Worm (Caenorhabditis elegans) whole organism, L3 larva: ENCODE measurements around the gene calu-1.

ENCODE experiments used
- R02D3.7 ChIP-seq: fragments of 150-350 bp; optimal IDR thresholded peaks from 2 replicates; lab custom pipeline; 2014; ENCODE audit warnings: missing biosample characterization, missing genetic modification characterization
- ZK546.5 ChIP-seq: sonication (generic microtip); optimal IDR thresholded peaks from 2 replicates; lab custom pipeline; 2017; ENCODE audit warnings: missing biosample characterization, missing genetic modification characterization
- aly-2 ChIP-seq: fragments of 150-350 bp; optimal IDR thresholded peaks from 2 replicates; lab custom pipeline; 2014; ENCODE audit warnings: missing biosample characterization, missing genetic modification characterization
- ama-1 ChIP-seq: fragments of 150-350 bp; optimal IDR thresholded peaks from 2 replicates; lab custom pipeline; 2018
- ceh-28 ChIP-seq: fragments of 150-350 bp; optimal IDR thresholded peaks from 2 replicates; lab custom pipeline; 2014; ENCODE audit warnings: missing biosample characterization, missing genetic modification reagents, missing genetic modification characterization
- ceh-82 ChIP-seq: fragments of 150-350 bp; optimal IDR thresholded peaks from 2 replicates; lab custom pipeline; 2014; ENCODE audit warnings: missing biosample characterization, missing genetic modification characterization
- ceh-9 ChIP-seq: sonication (generic microtip); optimal IDR thresholded peaks from 2 replicates; lab custom pipeline; 2018; ENCODE audit warnings: missing biosample characterization, missing genetic modification characterization
- daf-12 ChIP-seq: fragments of 150-350 bp; optimal IDR thresholded peaks from 2 replicates; lab custom pipeline; 2014; ENCODE audit warnings: missing biosample characterization, missing genetic modification reagents, missing genetic modification characterization
- egl-27 ChIP-seq: sonication (generic microtip); optimal IDR thresholded peaks from 4 replicates; lab custom pipeline; 2017; ENCODE audit warnings: missing biosample characterization, missing genetic modification reagents, missing genetic modification characterization
- egl-5 ChIP-seq: fragments of 150-350 bp; optimal IDR thresholded peaks from 2 replicates; lab custom pipeline; 2017; ENCODE audit warnings: missing biosample characterization, missing genetic modification reagents, missing genetic modification characterization, inconsistent platforms
- elt-1 ChIP-seq: fragments of 150-350 bp; optimal IDR thresholded peaks from 2 replicates; lab custom pipeline; 2014; ENCODE audit warnings: missing biosample characterization, missing genetic modification characterization
- elt-2 ChIP-seq: sonication (generic microtip); optimal IDR thresholded peaks from 2 replicates; lab custom pipeline; 2016; ENCODE audit warnings: missing genetic modification reagents, mild to moderate bottlenecking, missing genetic modification characterization, missing compliant biosample characterization
- elt-3 ChIP-seq, 3 experiments: fragments of 150-350 bp in 1 of 3; sonication (generic microtip) in 2 of 3; optimal IDR thresholded peaks; 2 replicates in 2 of 3; 4 replicates in 1 of 3; lab custom pipeline; 2014 to 2017; ENCODE audit warnings: missing biosample characterization in 3 of 3, missing genetic modification characterization in 3 of 3
- eor-1 ChIP-seq, 2 experiments: fragments of 150-350 bp; optimal IDR thresholded peaks; 2 replicates each; lab custom pipeline; 2014 to 2018; ENCODE audit warnings: missing biosample characterization in 2 of 2, missing genetic modification characterization in 2 of 2
- fkh-10 ChIP-seq: sonication (generic microtip); optimal IDR thresholded peaks from 2 replicates; lab custom pipeline; 2017; ENCODE audit warnings: missing biosample characterization, missing genetic modification reagents, missing genetic modification characterization
- hmg-11 ChIP-seq: sonication (generic microtip); optimal IDR thresholded peaks from 2 replicates; lab custom pipeline; 2016; ENCODE audit warnings: missing genetic modification characterization, missing compliant biosample characterization
- jun-1 ChIP-seq: fragments of 150-350 bp; optimal IDR thresholded peaks from 2 replicates; lab custom pipeline; 2014; ENCODE audit warnings: missing biosample characterization, missing genetic modification reagents, missing genetic modification characterization
- lin-15B ChIP-seq: fragments of 150-350 bp; optimal IDR thresholded peaks from 2 replicates; lab custom pipeline; 2014; ENCODE audit warnings: missing biosample characterization, missing genetic modification characterization
- lin-39 ChIP-seq: fragments of 150-350 bp; optimal IDR thresholded peaks from 2 replicates; lab custom pipeline; 2018; ENCODE audit warnings: missing biosample characterization, missing genetic modification reagents, missing genetic modification characterization
- lsy-12 ChIP-seq: sonication (generic microtip); optimal IDR thresholded peaks from 2 replicates; lab custom pipeline; 2016; ENCODE audit warnings: mild to moderate bottlenecking, missing genetic modification characterization, missing compliant biosample characterization
- mdl-1 ChIP-seq: fragments of 150-350 bp; optimal IDR thresholded peaks from 2 replicates; lab custom pipeline; 2014; ENCODE audit warnings: missing biosample characterization, missing genetic modification characterization
- mml-1 ChIP-seq: fragments of 150-350 bp; sonication (generic microtip); optimal IDR thresholded peaks from 3 replicates; lab custom pipeline; 2014; ENCODE audit warnings: missing biosample characterization, missing genetic modification characterization
- nfya-1 ChIP-seq: sonication (generic microtip); optimal IDR thresholded peaks from 2 replicates; lab custom pipeline; 2017; ENCODE audit warnings: missing genetic modification characterization, mild to moderate bottlenecking, missing compliant biosample characterization, antibody characterized with exemption, moderate library complexity; ENCODE audit not compliant: insufficient read depth
- nhr-11 ChIP-seq: fragments of 150-350 bp; optimal IDR thresholded peaks from 2 replicates; lab custom pipeline; 2014; ENCODE audit warnings: missing biosample characterization, missing genetic modification characterization
- nhr-12 ChIP-seq: fragments of 150-350 bp; optimal IDR thresholded peaks from 2 replicates; lab custom pipeline; 2014; ENCODE audit warnings: missing biosample characterization, missing genetic modification characterization
- nhr-23 ChIP-seq: fragments of 150-350 bp; optimal IDR thresholded peaks from 2 replicates; lab custom pipeline; 2014; ENCODE audit warnings: missing biosample characterization, missing genetic modification reagents, missing genetic modification characterization
- nhr-25 ChIP-seq: sonication (generic microtip); optimal IDR thresholded peaks from 2 replicates; lab custom pipeline; 2017; ENCODE audit warnings: missing biosample characterization, missing genetic modification characterization
- nhr-28 ChIP-seq: fragments of 150-350 bp; optimal IDR thresholded peaks from 2 replicates; lab custom pipeline; 2014; ENCODE audit warnings: missing biosample characterization, missing genetic modification characterization
- nhr-43 ChIP-seq: sonication (generic microtip); optimal IDR thresholded peaks from 2 replicates; lab custom pipeline; 2016; ENCODE audit warnings: mild to moderate bottlenecking, missing genetic modification characterization, missing compliant biosample characterization; ENCODE audit not compliant: poor library complexity, severe bottlenecking
- nhr-67 ChIP-seq: fragments of 150-350 bp; optimal IDR thresholded peaks from 2 replicates; lab custom pipeline; 2014; ENCODE audit warnings: missing biosample characterization, missing genetic modification characterization
- nhr-76 ChIP-seq: fragments of 150-350 bp; sonication (generic microtip); optimal IDR thresholded peaks from 5 replicates; lab custom pipeline; 2014; ENCODE audit warnings: missing biosample characterization, missing genetic modification characterization
- pha-4 ChIP-seq: fragments of 150-350 bp; optimal IDR thresholded peaks from 2 replicates; lab custom pipeline; 2014; ENCODE audit warnings: missing biosample characterization, missing genetic modification reagents, missing genetic modification characterization
- pqm-1 ChIP-seq: fragments of 150-350 bp; optimal IDR thresholded peaks from 2 replicates; lab custom pipeline; 2017; ENCODE audit warnings: missing biosample characterization, missing genetic modification characterization, inconsistent platforms
- sea-2 ChIP-seq: fragments of 150-350 bp; sonication (generic microtip); optimal IDR thresholded peaks from 4 replicates; lab custom pipeline; 2014; ENCODE audit warnings: missing biosample characterization, missing genetic modification reagents, missing genetic modification characterization
- skn-1 ChIP-seq: fragments of 150-350 bp; optimal IDR thresholded peaks from 2 replicates; lab custom pipeline; 2014; ENCODE audit warnings: missing biosample characterization, missing genetic modification characterization
- snpc-4 ChIP-seq: fragments of 150-350 bp; optimal IDR thresholded peaks from 2 replicates; lab custom pipeline; 2014; ENCODE audit warnings: missing biosample characterization, missing genetic modification characterization
- tbx-2 ChIP-seq: sonication (generic microtip); optimal IDR thresholded peaks from 2 replicates; lab custom pipeline; 2016; ENCODE audit warnings: mild to moderate bottlenecking, missing genetic modification characterization, missing compliant biosample characterization
- unc-39 ChIP-seq: sonication (generic microtip); optimal IDR thresholded peaks from 4 replicates; lab custom pipeline; 2017; ENCODE audit warnings: missing biosample characterization, missing genetic modification characterization
- unc-62 ChIP-seq: fragments of 150-350 bp; sonication (generic microtip); optimal IDR thresholded peaks from 4 replicates; lab custom pipeline; 2014; ENCODE audit warnings: missing biosample characterization, missing genetic modification reagents, missing genetic modification characterization
- zag-1 ChIP-seq: fragments of 150-350 bp; optimal IDR thresholded peaks from 2 replicates; lab custom pipeline; 2014; ENCODE audit warnings: missing biosample characterization, missing genetic modification characterization
- ztf-11 ChIP-seq: fragments of 150-350 bp; optimal IDR thresholded peaks from 2 replicates; lab custom pipeline; 2014; ENCODE audit warnings: missing biosample characterization, missing genetic modification characterization
- ztf-4 ChIP-seq: fragments of 150-350 bp; optimal IDR thresholded peaks from 2 replicates; lab custom pipeline; 2014; ENCODE audit warnings: missing biosample characterization, missing genetic modification characterization

Gene calu-1

DNA sequence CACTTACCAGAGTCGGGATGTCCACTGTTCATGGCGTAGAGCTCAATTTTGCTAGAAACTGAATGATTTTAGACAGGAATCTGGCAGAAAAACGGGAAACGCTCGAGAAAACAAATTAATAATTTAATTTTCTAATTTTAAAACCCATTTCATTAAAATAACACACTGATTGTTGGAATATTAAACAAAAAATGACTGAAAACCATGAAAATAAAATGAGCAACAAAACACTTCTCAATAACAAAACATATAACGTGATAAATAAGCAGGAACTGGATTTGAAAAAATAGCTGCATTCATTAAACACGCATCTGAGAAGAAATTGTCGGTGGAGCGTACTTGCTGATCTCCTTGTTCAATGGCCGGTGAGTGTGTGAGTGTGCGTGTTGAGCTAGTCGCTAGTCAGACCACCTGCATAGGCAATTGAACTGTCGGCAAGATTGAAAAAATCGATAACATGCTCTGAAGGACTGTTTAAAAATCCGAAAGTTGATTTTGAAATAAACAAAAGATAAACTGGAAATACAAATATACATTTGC, 26.9 kb upstream of the calu-1 start, which contains the start of gene ZC8.6:
Gene ZC8.6, minus strand, starts transcription at position 51 of the 540 bp plus-strand sequence.
- TF ChIP-seq lsy-12 (tag; lab: Kevin White, UChicago) (no peak), sea-2 (no peak), skn-1 (peak; percentile 7), nhr-67 (tag; lab: Kevin White, UChicago) (no peak), ceh-28 (tag; lab: Kevin White, UChicago) (peak; percentile 13), unc-39 (tag; lab: Kevin White, UChicago) (no peak), pqm-1 (peak; percentile 70), elt-1 (tag; lab: Kevin White, UChicago) (no peak), nhr-28 (tag; lab: Kevin White, UChicago) (no peak), snpc-4 (tag; lab: Kevin White, UChicago) (peak; percentile 8), jun-1 (tag; lab: Kevin White, UChicago) (no peak), nhr-23 (tag; lab: Kevin White, UChicago) (no peak), ZK546.5 (no peak), tbx-2 (no peak), R02D3.7 (no peak), ztf-11 (tag; lab: Kevin White, UChicago) (no peak), aly-2 (tag; lab: Kevin White, UChicago) (no peak), nhr-11 (no peak), egl-5 (tag; lab: Kevin White, UChicago) (no peak), daf-12 (no peak), ztf-4 (no peak), lin-15B (tag; lab: Kevin White, UChicago) (peak; percentile 46), hmg-11 (tag; lab: Kevin White, UChicago) (peak; percentile 54), ama-1 (lab: Kevin White, UChicago) (no peak), nhr-43 (no peak), ceh-82 (tag; lab: Kevin White, UChicago) (no peak), ceh-9 (tag; lab: Kevin White, UChicago) (no peak), nhr-25 (tag; lab: Kevin White, UChicago) (peak; percentile 38), elt-2 (peak; percentile 40), mml-1 (no peak), fkh-10 (GFP tag; lab: Kevin White, UChicago) (no peak), nhr-12 (tag; lab: Kevin White, UChicago) (no peak), pha-4 (peak; percentile 49), unc-62 (GFP tag; lab: Kevin White, UChicago) (no peak), egl-27 (tag; lab: Kevin White, UChicago) (no peak), elt-3 (tag; optimal IDR thresholded peaks at IDR 0.05; lab: Kevin White, UChicago) (no peak), eor-1 (tag; optimal IDR thresholded peaks at IDR 0.05; lab: Kevin White, UChicago) (no peak), mdl-1 (tag; lab: Kevin White, UChicago) (no peak), nhr-76 (tag; lab: Kevin White, UChicago) (no peak), zag-1 (tag; lab: Kevin White, UChicago) (no peak), nfya-1 (tag; lab: Kevin White, UChicago) (no peak), lin-39 (peak; percentile 72)

DNA sequence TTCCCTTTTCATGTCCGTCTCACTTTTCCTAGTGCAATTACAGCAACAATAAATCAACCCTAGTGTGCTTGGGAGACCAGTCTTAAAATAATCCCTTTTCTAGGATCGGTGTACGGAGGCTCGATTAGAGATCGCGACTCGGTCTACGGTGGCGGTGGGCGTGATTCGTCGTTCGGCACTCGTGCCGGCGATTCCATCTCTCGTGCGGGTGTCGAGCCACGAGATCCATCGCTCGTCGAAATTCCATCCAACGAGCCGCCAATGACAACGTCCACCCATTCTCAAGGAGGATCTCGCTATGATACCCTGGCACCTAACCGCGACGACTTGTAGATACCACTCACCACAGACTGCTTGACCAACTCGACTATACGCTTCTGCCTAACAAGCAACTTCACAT, 21.8 kb upstream of the calu-1 start:
- TF ChIP-seq R02D3.7 (no peak), unc-62 (GFP tag; lab: Kevin White, UChicago) (no peak), ztf-4 (no peak), ama-1 (lab: Kevin White, UChicago) (no peak), ceh-28 (tag; lab: Kevin White, UChicago) (no peak), pqm-1 (no peak), fkh-10 (GFP tag; lab: Kevin White, UChicago) (no peak)

DNA sequence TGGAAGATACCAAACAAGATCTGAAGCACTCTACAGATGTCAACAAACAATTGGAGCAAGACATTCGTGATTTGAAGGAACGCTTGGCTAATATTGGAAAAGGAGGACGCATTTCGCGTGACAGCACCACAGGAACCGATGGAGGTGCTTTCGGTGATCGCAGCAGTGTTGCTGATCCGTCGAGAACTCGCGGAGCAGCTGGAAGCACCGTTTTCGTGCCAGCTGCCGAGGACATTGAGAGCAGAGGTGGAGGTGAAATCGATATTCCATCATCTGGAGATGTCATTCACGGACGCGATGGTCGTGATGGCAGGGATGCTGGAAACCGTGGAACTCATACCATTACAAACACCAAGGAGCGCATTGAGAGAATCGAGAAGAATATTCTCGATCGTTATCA, 16.9 kb upstream of the calu-1 start:
- TF ChIP-seq aly-2 (tag; lab: Kevin White, UChicago) (no peak), skn-1 (no peak)
